Fruit fly (Drosophila melanogaster) whole organism, prepupa: ENCODE data around the gene CG14330.

Experiments used
- Blimp-1 ChIP-seq: fragments of 200-800 bp; sonication (Bioruptor generic); optimal IDR thresholded peaks from 3 replicates; lab custom pipeline; 2017; ENCODE audit warnings: missing biosample characterization, missing genetic modification characterization, mild to moderate bottlenecking, moderate library complexity, missing genetic modification reagents
- CG10631 ChIP-seq: fragments of 200-800 bp; sonication (Bioruptor generic); optimal IDR thresholded peaks from 2 replicates; lab custom pipeline; 2016; ENCODE audit warnings: missing biosample characterization, missing genetic modification characterization
- CG11294 ChIP-seq: fragments of 200-800 bp; sonication (Bioruptor generic); IDR thresholded peaks from 2 replicates; pipeline ENCODE4 v1.3.6; 2022; ENCODE audit warnings: missing biosample characterization, missing genetic modification characterization
- CG11902 ChIP-seq: fragments of 200-800 bp; sonication (Bioruptor generic); optimal IDR thresholded peaks from 3 replicates; lab custom pipeline; 2016; ENCODE audit warnings: missing biosample characterization, missing genetic modification characterization
- CG15336 ChIP-seq: fragments of 200-800 bp; sonication (Bioruptor generic); IDR thresholded peaks from 2 replicates; pipeline ENCODE4 v1.3.6; 2022; ENCODE audit warnings: missing biosample characterization, missing genetic modification characterization
- CG16779 ChIP-seq: fragments of 200-800 bp; sonication (Bioruptor generic); optimal IDR thresholded peaks from 3 replicates; lab custom pipeline; 2017; ENCODE audit warnings: missing biosample characterization, mild to moderate bottlenecking, missing genetic modification characterization
- CG31627 ChIP-seq: fragments of 200-800 bp; sonication (Bioruptor generic); optimal IDR thresholded peaks from 3 replicates; lab custom pipeline; 2016; ENCODE audit warnings: missing biosample characterization, missing genetic modification characterization
- CG34406 ChIP-seq: fragments of 200-800 bp; sonication (Bioruptor generic); optimal IDR thresholded peaks from 3 replicates; lab custom pipeline; 2016; ENCODE audit warnings: missing biosample characterization, missing genetic modification characterization
- CG3919 ChIP-seq: fragments of 200-800 bp; sonication (Bioruptor generic); optimal IDR thresholded peaks from 3 replicates; lab custom pipeline; 2016; ENCODE audit warnings: missing biosample characterization, missing genetic modification characterization
- CG4318 ChIP-seq: fragments of 200-800 bp; sonication (Bioruptor generic); optimal IDR thresholded peaks from 3 replicates; lab custom pipeline; 2017; ENCODE audit warnings: missing biosample characterization, mild to moderate bottlenecking, missing genetic modification characterization
- CG6163 ChIP-seq: fragments of 200-800 bp; sonication (Bioruptor generic); IDR thresholded peaks from 3 replicates; pipeline ENCODE4 v1.3.6; 2022; ENCODE audit warnings: missing biosample characterization, missing genetic modification characterization
- CG6276 ChIP-seq: fragments of 200-800 bp; sonication (Bioruptor generic); optimal IDR thresholded peaks from 2 replicates; lab custom pipeline; 2017; ENCODE audit warnings: missing biosample characterization, mild to moderate bottlenecking, missing genetic modification characterization
- CG7368 ChIP-seq: fragments of 200-800 bp; sonication (Bioruptor generic); optimal IDR thresholded peaks from 3 replicates; lab custom pipeline; 2016; ENCODE audit warnings: missing biosample characterization, missing genetic modification characterization
- CG8119 ChIP-seq: fragments of 200-800 bp; sonication (Bioruptor generic); IDR thresholded peaks from 3 replicates; pipeline ENCODE4 v1.3.6; 2022; ENCODE audit warnings: missing biosample characterization, missing genetic modification characterization
- CG8319 ChIP-seq: fragments of 200-800 bp; sonication (Bioruptor generic); optimal IDR thresholded peaks from 3 replicates; lab custom pipeline; 2016; ENCODE audit warnings: missing biosample characterization, missing genetic modification characterization
- CG8632 ChIP-seq: fragments of 200-800 bp; sonication (Bioruptor generic); optimal IDR thresholded peaks from 3 replicates; lab custom pipeline; 2016; ENCODE audit warnings: missing biosample characterization, missing genetic modification characterization
- CG9139 ChIP-seq: fragments of 200-800 bp; sonication (Bioruptor generic); optimal IDR thresholded peaks from 3 replicates; lab custom pipeline; 2017; ENCODE audit warnings: missing biosample characterization, mild to moderate bottlenecking, missing genetic modification characterization
- Eip75B ChIP-seq: fragments of 200-800 bp; sonication (Bioruptor generic); optimal IDR thresholded peaks from 3 replicates; lab custom pipeline; 2016; ENCODE audit warnings: missing biosample characterization, missing genetic modification characterization
- Eip78C ChIP-seq: fragments of 200-800 bp; sonication (Bioruptor generic); peaks from one replicate; lab custom pipeline; 2016; ENCODE audit warnings: missing biosample characterization, missing genetic modification characterization
- Ets96B ChIP-seq: fragments of 200-800 bp; optimal IDR thresholded peaks from 2 replicates; lab custom pipeline; 2019; ENCODE audit warnings: missing biosample characterization, mild to moderate bottlenecking, missing genetic modification characterization, moderate library complexity
- Gug ChIP-seq: fragments of 200-800 bp; sonication (Bioruptor generic); IDR thresholded peaks from 2 replicates; pipeline ENCODE4 v1.3.6; 2022; ENCODE audit warnings: missing biosample characterization, missing genetic modification characterization
- Hr4 ChIP-seq: fragments of 200-800 bp; sonication (Bioruptor generic); optimal IDR thresholded peaks from 3 replicates; lab custom pipeline; 2016; ENCODE audit warnings: missing biosample characterization, missing genetic modification characterization
- Met ChIP-seq: fragments of 200-800 bp; sonication (Bioruptor generic); optimal IDR thresholded peaks from 3 replicates; lab custom pipeline; 2016; ENCODE audit warnings: missing biosample characterization, missing genetic modification characterization
- OdsH ChIP-seq: fragments of 200-800 bp; sonication (Bioruptor generic); optimal IDR thresholded peaks from 3 replicates; lab custom pipeline; 2016; ENCODE audit warnings: missing biosample characterization, missing genetic modification characterization
- Smox ChIP-seq: fragments of 200-800 bp; sonication (Bioruptor generic); optimal IDR thresholded peaks from 3 replicates; lab custom pipeline; 2016; ENCODE audit warnings: missing biosample characterization, missing genetic modification characterization
- Sox14 ChIP-seq: fragments of 200-800 bp; sonication (Bioruptor generic); optimal IDR thresholded peaks from 3 replicates; lab custom pipeline; 2016; ENCODE audit warnings: missing biosample characterization, missing genetic modification characterization
- Sox15 ChIP-seq: fragments of 200-800 bp; sonication (Bioruptor generic); optimal IDR thresholded peaks from 3 replicates; lab custom pipeline; 2016; ENCODE audit warnings: missing biosample characterization, missing genetic modification characterization
- achi ChIP-seq: fragments of 200-800 bp; sonication (Bioruptor generic); optimal IDR thresholded peaks from 3 replicates; lab custom pipeline; 2016; ENCODE audit warnings: missing biosample characterization, missing genetic modification characterization
- dac ChIP-seq: fragments of 200-800 bp; sonication (Bioruptor generic); optimal IDR thresholded peaks from 2 replicates; lab custom pipeline; 2017; ENCODE audit warnings: missing biosample characterization, mild to moderate bottlenecking, missing genetic modification characterization
- dsx ChIP-seq: fragments of 200-800 bp; optimal IDR thresholded peaks from 3 replicates; lab custom pipeline; 2019; ENCODE audit warnings: missing biosample characterization, mild to moderate bottlenecking, missing genetic modification characterization, moderate library complexity; ENCODE audit not compliant: poor library complexity, severe bottlenecking
- esn ChIP-seq: fragments of 200-800 bp; sonication (Bioruptor generic); optimal IDR thresholded peaks from 2 replicates; lab custom pipeline; 2016; ENCODE audit warnings: missing biosample characterization, mild to moderate bottlenecking, missing genetic modification characterization, moderate library complexity
- fd59A ChIP-seq: fragments of 200-800 bp; sonication (Bioruptor generic); optimal IDR thresholded peaks from 2 replicates; lab custom pipeline; 2017; ENCODE audit warnings: missing biosample characterization, mild to moderate bottlenecking, missing genetic modification characterization, missing genetic modification reagents
- fkh ChIP-seq: fragments of 200-800 bp; sonication (Bioruptor generic); optimal IDR thresholded peaks from 3 replicates; lab custom pipeline; 2017; ENCODE audit warnings: missing biosample characterization, mild to moderate bottlenecking, missing genetic modification characterization, moderate library complexity
- pdm3 ChIP-seq: fragments of 200-800 bp; sonication (Bioruptor generic); optimal IDR thresholded peaks from 3 replicates; lab custom pipeline; 2016; ENCODE audit warnings: missing biosample characterization, missing genetic modification characterization
- salr ChIP-seq, 2 experiments: fragments of 200-800 bp; sonication (Bioruptor generic); optimal IDR thresholded peaks; 3 replicates each; lab custom pipeline; 2016 to 2018; ENCODE audit warnings: missing biosample characterization in 2 of 2, missing genetic modification characterization in 2 of 2, mild to moderate bottlenecking in 1 of 2

CG14330 gene

DNA sequence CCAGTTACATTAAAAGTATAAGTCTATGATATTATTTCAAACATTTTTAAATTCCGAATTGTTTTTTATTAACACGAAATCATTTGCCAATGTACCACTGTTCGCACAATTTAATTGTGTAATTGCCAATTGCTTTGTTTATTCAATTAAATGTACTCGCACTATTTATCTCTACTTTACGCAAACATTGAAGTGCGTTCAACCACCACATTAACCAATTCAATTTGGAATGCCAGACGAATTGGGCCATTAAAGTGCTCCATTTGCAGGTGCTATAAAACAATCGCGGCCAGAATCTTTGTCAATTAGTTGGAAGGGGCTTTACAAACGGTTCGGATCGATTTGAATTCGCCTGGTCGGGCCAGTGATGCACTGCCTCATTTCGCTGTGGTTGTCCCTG, 45.8 kb downstream of the CG14330 start, which contains the start of gene CG5863:
TSS of gene CG5863 (plus strand) at position 301 of the 400 bp plus-strand sequence.
- TF ChIP-seq CG8119 (GFP tag; lab: Robert Waterston, UW) (no peak), CG16779 (no peak), CG10631 (GFP tag; lab: Kevin White, UChicago) (no peak), Sox15 (GFP tag; lab: Kevin White, UChicago) (no peak), fkh (no peak), CG11294 (GFP tag; lab: Robert Waterston, UW) (no peak), CG6276 (no peak)

DNA sequence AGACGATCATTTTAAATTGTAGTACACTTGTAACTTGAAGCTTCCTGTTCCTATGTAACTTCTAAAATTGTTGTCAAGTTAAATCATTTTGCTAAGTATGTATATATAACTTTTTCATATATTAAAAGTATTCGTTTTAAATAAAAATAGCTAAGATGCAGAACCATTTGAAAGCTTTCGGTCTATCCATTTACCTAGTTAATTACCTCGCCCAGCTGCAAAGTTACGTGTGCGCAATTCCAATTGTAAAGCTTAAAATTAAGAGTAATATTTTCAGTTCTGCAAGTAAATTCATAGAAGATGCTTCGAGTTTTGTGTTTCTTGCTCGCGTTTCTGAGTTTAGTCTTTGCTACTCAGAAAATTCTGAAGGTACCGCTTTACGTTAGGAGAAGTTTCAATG, 47.3 kb downstream of the CG14330 start, which contains the start of gene CG5860:
TSS of gene CG5860 (plus strand) at position 301 of the 400 bp plus-strand sequence.
- TF ChIP-seq dac (GFP tag; lab: Kevin White, UChicago) (no peak), CG8632 (GFP tag; lab: Kevin White, UChicago) (no peak), pdm3 (no peak), Ets96B (tag; lab: Kevin White, UChicago) (no peak), CG15336 (GFP tag; lab: Robert Waterston, UW) (no peak), dsx (GFP tag; lab: Kevin White, UChicago) (no peak), CG6163 (GFP tag; lab: Robert Waterston, UW) (no peak), CG10631 (GFP tag; lab: Kevin White, UChicago) (no peak), CG4318 (GFP tag; lab: Kevin White, UChicago) (no peak), CG8319 (GFP tag; lab: Kevin White, UChicago) (no peak)

DNA sequence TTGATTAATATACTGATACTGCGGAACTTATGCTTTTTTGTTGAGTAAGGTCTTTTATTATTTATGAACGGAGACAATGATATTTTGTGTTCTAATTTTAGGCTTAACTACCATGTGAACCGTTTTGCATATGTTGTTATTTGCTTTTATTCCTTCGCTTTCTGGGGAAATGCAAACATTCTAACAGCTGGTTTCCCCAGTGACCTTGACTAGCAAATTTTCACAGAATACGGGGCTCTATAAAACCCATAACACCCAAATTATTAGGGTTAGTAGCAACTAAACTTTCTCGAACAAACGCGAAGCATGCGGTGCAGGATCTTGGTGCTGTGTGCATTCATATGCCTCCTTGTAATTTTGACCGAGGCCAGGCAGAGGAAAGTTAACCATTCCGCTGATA, 49.0 kb downstream of the CG14330 start, which contains the start of gene CG17283:
TSS of gene CG17283 (plus strand) at position 301 of the 400 bp plus-strand sequence.
- no peak for TF ChIP-seq fd59A (GFP tag; lab: Kevin White, UChicago)
- no peak for TF ChIP-seq Sox14 (GFP tag; lab: Kevin White, UChicago)
- no peak for TF ChIP-seq salr (GFP tag; optimal IDR thresholded peaks at IDR 0.05; lab: Kevin White, UChicago)
- no peak for TF ChIP-seq achi (GFP tag; lab: Kevin White, UChicago)
- no peak for TF ChIP-seq Met (GFP tag; lab: Kevin White, UChicago)
- no peak for TF ChIP-seq Eip78C (GFP tag; lab: Kevin White, UChicago)
- no peak for TF ChIP-seq CG6163 (GFP tag; lab: Robert Waterston, UW)

DNA sequence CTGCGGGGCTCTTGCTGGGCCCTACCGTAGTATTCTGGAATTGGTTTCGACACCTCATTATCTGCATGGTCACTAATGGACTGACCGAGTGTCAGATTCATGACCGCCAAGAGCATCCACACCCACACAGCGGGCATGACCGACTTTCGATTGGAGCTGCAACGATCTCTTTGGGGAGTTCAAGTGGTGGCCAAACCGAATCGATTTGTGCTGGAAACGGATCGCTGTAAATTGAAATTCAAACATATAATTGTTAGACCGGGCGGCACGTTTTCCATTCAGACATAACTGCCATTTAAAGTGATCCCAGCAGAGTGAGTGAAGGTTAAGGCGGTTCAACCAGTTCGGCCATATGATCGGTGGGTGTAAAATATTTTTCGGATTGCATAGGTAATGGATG, 50.2 kb downstream of the CG14330 start, which contains the start of the genes CG42824 and CG42798:
TSS of gene CG42824 (minus strand) at position 101 of the 400 bp plus-strand sequence.
TSS of gene CG42798 (plus strand) at position 268 of the 400 bp plus-strand sequence.
- TF ChIP-seq Smox: no peak
- TF ChIP-seq CG11902 (GFP tag; lab: Kevin White, UChicago): no peak
- no peak for TF ChIP-seq esn (GFP tag; lab: Kevin White, UChicago)
- TF ChIP-seq Sox14 (GFP tag; lab: Kevin White, UChicago): no peak
- TF ChIP-seq salr (GFP tag; optimal IDR thresholded peaks at IDR 0.05; lab: Kevin White, UChicago): no peak
- no peak for TF ChIP-seq CG31627 (GFP tag; lab: Kevin White, UChicago)
- no peak for TF ChIP-seq Blimp-1
- no peak for TF ChIP-seq CG9139
- no peak for TF ChIP-seq CG7368 (GFP tag; lab: Kevin White, UChicago)
- TF ChIP-seq Gug (GFP tag; lab: Robert Waterston, UW): no peak
- no peak for TF ChIP-seq CG8632 (GFP tag; lab: Kevin White, UChicago)
- TF ChIP-seq Eip75B: no peak
- TF ChIP-seq OdsH (GFP tag; lab: Kevin White, UChicago): no peak
- TF ChIP-seq dac (GFP tag; lab: Kevin White, UChicago): no peak
- no peak for TF ChIP-seq CG6163 (GFP tag; lab: Robert Waterston, UW)
- no peak for TF ChIP-seq CG34406 (GFP tag; lab: Kevin White, UChicago)
- TF ChIP-seq CG3919: no peak
- TF ChIP-seq CG15336 (GFP tag; lab: Robert Waterston, UW): no peak
- TF ChIP-seq Hr4 (GFP tag; lab: Kevin White, UChicago): no peak
